In genomic region chrX:18237886-18238285, dm6 we compare ENCODE assay signal across 2 fruit fly cellular contexts.
A peak's percentile ranks its signal among the peaks of the same experiment; 100 is the strongest.
TF ChIP-seq lines count a peak whose summit lies in the region.

No protein-coding gene starts in this region.

- no peak for TF ChIP-seq CTCF in whole organism, embryonic (GFP tag; optimal IDR thresholded peaks at IDR 0.05; lab: Kevin White, UChicago)

TF ChIP-seq in whole organism, embryonic, 481 proteins besides CTCF, POLR2A, EP300 and RAD21 (continues in another document):
- TF ChIP-seq C15 (GFP tag; IDR thresholded peaks at IDR 0.05; lab: Robert Waterston, UW) (no peak), jigr1 (GFP tag; IDR thresholded peaks at IDR 0.05; lab: Robert Waterston, UW) (no peak), yki (optimal IDR thresholded peaks at IDR 0.05; lab: Kevin White, UChicago) (no peak), br (optimal IDR thresholded peaks at IDR 0.05; lab: Kevin White, UChicago) (no peak), kni (GFP tag; optimal IDR thresholded peaks at IDR 0.05; lab: Kevin White, UChicago) (peak; percentile 69), CG9215 (GFP tag; IDR thresholded peaks at IDR 0.05; lab: Robert Waterston, UW) (no peak), CG11456 (GFP tag; IDR thresholded peaks at IDR 0.05; lab: Robert Waterston, UW) (no peak), CG12236 (GFP tag; optimal IDR thresholded peaks at IDR 0.05; lab: Kevin White, UChicago) (no peak), sqz (GFP tag; optimal IDR thresholded peaks at IDR 0.05; lab: Kevin White, UChicago) (no peak), amos (GFP tag; IDR thresholded peaks at IDR 0.05; lab: Robert Waterston, UW; ENCODE audit: partially characterized antibody) (no peak), crc (GFP tag; optimal IDR thresholded peaks at IDR 0.05; lab: Kevin White, UChicago) (no peak), zfh1 (GFP tag; IDR thresholded peaks at IDR 0.05; lab: Robert Waterston, UW) (0 out of 3 replicates have a peak, but pooled peaks have one; percentile 23), maf-S (GFP tag; optimal IDR thresholded peaks at IDR 0.05; lab: Kevin White, UChicago) (no peak), Six4 (GFP tag; optimal IDR thresholded peaks at IDR 0.05; lab: Kevin White, UChicago) (no peak), CG18262 (tag; optimal IDR thresholded peaks at IDR 0.05; lab: Kevin White, UChicago) (peak; percentile 12), CG7745 (tag; optimal IDR thresholded peaks at IDR 0.05; lab: Kevin White, UChicago) (no peak), Lim3 (GFP tag; IDR thresholded peaks at IDR 0.05; lab: Robert Waterston, UW) (no peak), CG4328 (GFP tag; optimal IDR thresholded peaks at IDR 0.05; lab: Kevin White, UChicago) (peak; percentile 44), HmgD (GFP tag; optimal IDR thresholded peaks at IDR 0.05; lab: Kevin White, UChicago) (no peak), fu2 (GFP tag; optimal IDR thresholded peaks at IDR 0.05; lab: Kevin White, UChicago) (no peak), Chrac-16 (GFP tag; optimal IDR thresholded peaks at IDR 0.05; lab: Kevin White, UChicago) (no peak), Drgx (GFP tag; IDR thresholded peaks at IDR 0.05; lab: Robert Waterston, UW) (no peak), Nf-YC (tag; optimal IDR thresholded peaks at IDR 0.05; lab: Kevin White, UChicago) (no peak), MBD-R2 (GFP tag; IDR thresholded peaks at IDR 0.05; lab: Robert Waterston, UW) (no peak), caup (GFP tag; optimal IDR thresholded peaks at IDR 0.05; lab: Kevin White, UChicago; ENCODE audit: severe bottlenecking) (no peak), scrt (GFP tag; optimal IDR thresholded peaks at IDR 0.05; lab: Kevin White, UChicago) (no peak), CG32772 (GFP tag; IDR thresholded peaks at IDR 0.05; lab: Robert Waterston, UW) (no peak), CG30020 (tag; optimal IDR thresholded peaks at IDR 0.05; lab: Kevin White, UChicago) (no peak), bigmax (GFP tag; optimal IDR thresholded peaks at IDR 0.05; lab: Kevin White, UChicago) (no peak), Hey (tag; optimal IDR thresholded peaks at IDR 0.05; lab: Kevin White, UChicago) (no peak), Max (GFP tag; optimal IDR thresholded peaks at IDR 0.05; lab: Kevin White, UChicago) (no peak), CG17802 (tag; optimal IDR thresholded peaks at IDR 0.05; lab: Kevin White, UChicago) (no peak), D19B (GFP tag; optimal IDR thresholded peaks at IDR 0.05; lab: Kevin White, UChicago) (no peak), Xrp1 (GFP tag; IDR thresholded peaks at IDR 0.05; lab: Robert Waterston, UW) (peak; percentile 65), CG7987 (GFP tag; optimal IDR thresholded peaks at IDR 0.05; lab: Kevin White, UChicago) (peak; percentile 20), esg (GFP tag; conservative IDR thresholded peaks at IDR 0.05; lab: Robert Waterston, UW) (no peak), Myb (GFP tag; optimal IDR thresholded peaks at IDR 0.05; lab: Kevin White, UChicago) (no peak), Adf1 (GFP tag; IDR thresholded peaks at IDR 0.05; lab: Robert Waterston, UW) (no peak), Stat92E (GFP tag; optimal IDR thresholded peaks at IDR 0.05; lab: Kevin White, UChicago) (no peak), eve (GFP tag; optimal IDR thresholded peaks at IDR 0.05; lab: Kevin White, UChicago) (no peak), NfI (GFP tag; optimal IDR thresholded peaks at IDR 0.05; lab: Kevin White, UChicago) (no peak), CG17568 (GFP tag; optimal IDR thresholded peaks at IDR 0.05; lab: Kevin White, UChicago) (no peak), CG6683 (GFP tag; optimal IDR thresholded peaks at IDR 0.05; lab: Kevin White, UChicago) (no peak), tup (GFP tag; optimal IDR thresholded peaks at IDR 0.05; lab: Kevin White, UChicago) (no peak), abd-A (tag; optimal IDR thresholded peaks at IDR 0.05; lab: Kevin White, UChicago) (no peak), wor (GFP tag; IDR thresholded peaks at IDR 0.05; lab: Robert Waterston, UW) (no peak), Dfd (GFP tag; optimal IDR thresholded peaks at IDR 0.05; lab: Kevin White, UChicago) (no peak), Hr3 (GFP tag; optimal IDR thresholded peaks at IDR 0.05; lab: Kevin White, UChicago) (no peak), CG15073 (GFP tag; optimal IDR thresholded peaks at IDR 0.05; lab: Kevin White, UChicago) (no peak)

TF ChIP-seq in whole organism, prepupa, 60 proteins besides CTCF, POLR2A, EP300 and RAD21:
- TF ChIP-seq fkh (GFP tag; optimal IDR thresholded peaks at IDR 0.05; lab: Kevin White, UChicago): peak; percentile 33
- TF ChIP-seq CG8119 (GFP tag; IDR thresholded peaks at IDR 0.05; lab: Robert Waterston, UW): no peak

Comparison
In these comparisons a context has a peak if more than half of its experiments do, and no peak if none do; other contexts are left out.
1. Of the 7 proteins assayed by ChIP-seq in both whole organism, embryonic and whole organism, prepupa: peak only in whole organism, embryonic: Blimp-1; only in whole organism, prepupa: none; in both: none; in neither: 6.